Worm (Caenorhabditis elegans): Measurements from ENCODE around the gene lntl-1.

DNA sequence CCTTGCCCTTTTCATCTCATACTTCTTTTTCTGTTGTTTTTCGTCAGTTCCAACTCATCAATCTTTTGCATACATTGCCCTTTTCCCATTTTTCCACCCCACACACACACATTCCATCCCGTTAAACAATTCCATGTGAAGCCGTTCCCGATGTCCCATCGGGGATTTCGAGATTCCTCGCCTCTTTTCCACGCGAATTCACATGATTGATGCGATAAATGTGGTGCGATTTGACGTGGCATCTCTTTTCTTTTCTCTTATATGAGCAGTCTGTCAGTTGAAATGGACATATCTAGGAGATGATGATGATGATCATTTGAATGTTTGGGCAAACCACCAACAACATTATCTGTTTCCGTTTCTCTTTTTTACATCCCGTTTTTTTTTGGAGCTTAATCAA lies 27.3 kb upstream of the lntl-1 start:
- no peak for TF ChIP-seq pag-3 (tag; optimal IDR thresholded peaks at IDR 0.05; ENCODE audit: borderline replicate concordance)
- no peak for TF ChIP-seq odd-2 (tag; optimal IDR thresholded peaks at IDR 0.05)
- no peak for TF ChIP-seq rnt-1 (tag; optimal IDR thresholded peaks at IDR 0.05)
- no peak for TF ChIP-seq unc-86 (tag; optimal IDR thresholded peaks at IDR 0.05)
- TF ChIP-seq elt-4 (tag; optimal IDR thresholded peaks at IDR 0.05), result no peak
- peak; percentile 16 for TF ChIP-seq unc-55 (GFP tag; optimal IDR thresholded peaks at IDR 0.05)
- TF ChIP-seq fax-1 (tag; optimal IDR thresholded peaks at IDR 0.05), result no peak
- TF ChIP-seq nhr-11 (tag; optimal IDR thresholded peaks at IDR 0.05), result no peak
- TF ChIP-seq dve-1 (tag; optimal IDR thresholded peaks at IDR 0.05), result no peak
- no peak for TF ChIP-seq mec-3 (tag; optimal IDR thresholded peaks at IDR 0.05; ENCODE audit: borderline replicate concordance)
- TF ChIP-seq nfya-1 (tag; optimal IDR thresholded peaks at IDR 0.05), result no peak
- no peak for TF ChIP-seq sox-2 (GFP tag; IDR thresholded peaks at IDR 0.05)
- no peak for TF ChIP-seq pha-4 (tag; optimal IDR thresholded peaks at IDR 0.05)
